Fruit fly (Drosophila melanogaster) whole organism, adult: Measurements from ENCODE around the gene Mad.

Source experiments
- CG33017 ChIP-seq: fragments of 200-800 bp; sonication (Bioruptor generic); optimal IDR thresholded peaks from 2 replicates; lab custom pipeline; 2018; ENCODE audit warnings: missing biosample characterization, mild to moderate bottlenecking, missing genetic modification characterization, moderate library complexity
- Clk ChIP-seq: fragments of 200-800 bp; sonication (Bioruptor generic); optimal IDR thresholded peaks from 2 replicates; lab custom pipeline; 2017; ENCODE audit warnings: missing biosample characterization, missing genetic modification characterization
- Hr96 ChIP-seq: fragments of 200-800 bp; sonication (Bioruptor generic); optimal IDR thresholded peaks from 2 replicates; lab custom pipeline; 2016; ENCODE audit warnings: missing biosample characterization, missing genetic modification characterization
- Mnt ChIP-seq: fragments of 200-800 bp; sonication (Bioruptor generic); optimal IDR thresholded peaks from 2 replicates; lab custom pipeline; 2016; ENCODE audit warnings: missing biosample characterization, mild to moderate bottlenecking, missing genetic modification characterization
- ovo ChIP-seq: fragments of 200-800 bp; sonication (Bioruptor generic); optimal IDR thresholded peaks from 2 replicates; lab custom pipeline; 2016; ENCODE audit warnings: missing biosample characterization, missing genetic modification characterization

DNA sequence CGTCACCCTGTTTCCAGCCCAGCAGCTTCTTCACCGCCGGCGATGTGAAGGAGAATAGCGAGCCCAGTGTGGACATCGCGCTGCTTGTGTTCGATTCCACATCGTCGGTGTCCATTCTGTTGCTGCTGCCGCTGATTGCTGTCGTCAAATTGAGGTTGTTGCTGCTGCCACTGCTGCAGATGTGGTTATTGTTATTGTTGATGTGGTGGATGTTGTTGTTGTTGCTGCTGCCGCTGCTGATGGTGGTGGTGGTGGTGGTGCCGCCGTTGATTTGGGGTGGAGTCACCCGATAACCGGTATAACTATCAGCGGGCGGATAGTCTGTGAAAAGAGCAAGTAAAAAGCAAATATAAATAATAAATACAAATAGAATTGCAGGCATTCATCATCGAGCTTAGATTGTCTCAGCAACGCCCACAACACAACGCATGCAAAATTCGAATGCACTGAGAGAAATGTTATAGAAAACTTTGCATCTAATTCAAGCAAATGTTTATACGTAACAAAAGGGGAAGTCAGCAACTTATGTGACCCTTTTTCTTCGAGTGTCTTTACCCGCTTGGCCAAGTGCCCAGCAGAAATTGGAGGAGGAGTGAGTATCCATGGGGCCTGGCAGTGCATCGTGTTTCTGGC, 10.4 kb downstream of the Mad start:
- TF ChIP-seq ovo (GFP tag; lab: Kevin White, UChicago): no peak
- no peak for TF ChIP-seq CG33017 (tag; lab: Kevin White, UChicago)
- no peak for TF ChIP-seq Clk (GFP tag; lab: Kevin White, UChicago)
- no peak for TF ChIP-seq Mnt
- TF ChIP-seq Hr96 (GFP tag; lab: Kevin White, UChicago): no peak
